Worm (Caenorhabditis elegans) whole organism, young adult: Measurements from ENCODE around the gene K10B4.1.

ENCODE experiments used
- C06A6.2 ChIP-seq: fragments of 200-800 bp; sonication (Bioruptor generic); conservative IDR thresholded peaks from 2 replicates; pipeline ENCODE4 v1.3.6; 2022; ENCODE audit warnings: missing genetic modification characterization, missing compliant biosample characterization
- ZK185.1 ChIP-seq: sonication (generic microtip); optimal IDR thresholded peaks from 2 replicates; lab custom pipeline; 2016; ENCODE audit warnings: mild to moderate bottlenecking, missing genetic modification characterization, missing compliant biosample characterization; ENCODE audit not compliant: poor library complexity, severe bottlenecking
- ama-1 ChIP-seq, 3 experiments: fragments of 150-350 bp in 1 of 3; sonication (generic microtip) in 2 of 3; optimal IDR thresholded peaks; 2 replicates each; lab custom pipeline; 2014 to 2018; ENCODE audit warnings: missing biosample characterization in 2 of 3, missing genetic modification characterization in 2 of 3, missing genetic modification reagents in 2 of 3
- ceh-91 ChIP-seq: fragments of 200-800 bp; sonication (Bioruptor generic); IDR thresholded peaks from 2 replicates; pipeline ENCODE4 v1.3.6; 2022; ENCODE audit warnings: missing genetic modification reagents, missing genetic modification characterization, missing compliant biosample characterization
- him-1 ChIP-seq: sonication (generic microtip); optimal IDR thresholded peaks from 2 replicates; lab custom pipeline; 2016; ENCODE audit warnings: missing genotype, missing genetic modification reagents, missing genetic modification characterization, missing compliant biosample characterization
- lag-1 ChIP-seq: fragments of 200-800 bp; sonication (Bioruptor generic); IDR thresholded peaks from 2 replicates; pipeline ENCODE4 v1.3.6; 2022; ENCODE audit warnings: missing genetic modification reagents, missing genetic modification characterization, missing compliant biosample characterization
- lin-35 ChIP-seq, 3 experiments: fragments of 150-350 bp in 2 of 3; sonication (generic microtip) in 1 of 3; optimal IDR thresholded peaks; 2 replicates each; lab custom pipeline; 2014 to 2018; ENCODE audit warnings: missing biosample characterization in 3 of 3, missing genetic modification characterization in 3 of 3, missing genetic modification reagents in 3 of 3
- madf-10 ChIP-seq: sonication (generic microtip); optimal IDR thresholded peaks from 2 replicates; lab custom pipeline; 2016; ENCODE audit warnings: mild to moderate bottlenecking, missing genetic modification characterization, missing compliant biosample characterization
- snpc-4 ChIP-seq, 5 experiments: fragments of 150-350 bp in 1 of 5; sonication (generic microtip) in 4 of 5; optimal IDR thresholded peaks; 2 replicates each; lab custom pipeline; 2014 to 2018; ENCODE audit warnings: missing genetic modification characterization in 5 of 5, missing biosample characterization in 3 of 5, antibody characterized with exemption in 2 of 5, mild to moderate bottlenecking in 2 of 5, missing compliant biosample characterization in 2 of 5, missing genotype in 2 of 5, moderate library complexity in 2 of 5, missing genetic modification reagents in 1 of 5
- sptf-2 ChIP-seq: fragments of 200-800 bp; sonication (Bioruptor generic); optimal IDR thresholded peaks from 2 replicates; lab custom pipeline; 2018; ENCODE audit warnings: mild to moderate bottlenecking, missing genetic modification characterization, missing compliant biosample characterization
- unc-62 ChIP-seq: fragments of 150-350 bp; optimal IDR thresholded peaks from 2 replicates; lab custom pipeline; 2014; ENCODE audit warnings: missing biosample characterization, missing genetic modification reagents, missing genetic modification characterization
- xnd-1 ChIP-seq: sonication (generic microtip); optimal IDR thresholded peaks from 2 replicates; lab custom pipeline; 2016; ENCODE audit warnings: missing genotype, missing genetic modification reagents, missing genetic modification characterization, missing compliant biosample characterization

- no peak for TF ChIP-seq ZK185.1 (tag; lab: Kevin White, UChicago)
- no peak for TF ChIP-seq him-1 (tag; lab: Kevin White, UChicago)
- no peak for TF ChIP-seq lag-1
- TF ChIP-seq unc-62 (GFP tag; lab: Kevin White, UChicago) = no peak
- no peak for TF ChIP-seq sptf-2
- no peak for TF ChIP-seq snpc-4 (GFP tag; optimal IDR thresholded peaks at IDR 0.05; lab: Kevin White, UChicago)
- TF ChIP-seq snpc-4 (tag; optimal IDR thresholded peaks at IDR 0.05; lab: Kevin White, UChicago) = no peak
- no peak for TF ChIP-seq madf-10 (tag; lab: Kevin White, UChicago)
- no peak for TF ChIP-seq ceh-91 (GFP tag; lab: Robert Waterston, UW)
- no peak for TF ChIP-seq lin-35 (GFP tag; optimal IDR thresholded peaks at IDR 0.05; lab: Kevin White, UChicago)
- TF ChIP-seq xnd-1 (tag; lab: Kevin White, UChicago) = no peak
- TF ChIP-seq ama-1 (optimal IDR thresholded peaks at IDR 0.05; lab: Kevin White, UChicago) = no peak
- no peak for TF ChIP-seq ama-1 (GFP tag; optimal IDR thresholded peaks at IDR 0.05; lab: Kevin White, UChicago)
- TF ChIP-seq C06A6.2 (GFP tag; lab: Robert Waterston, UW) = no peak
Observed at ce11 chrII:159294-159922, 24.1 kb downstream of the K10B4.1 start.
